Fruit fly (Drosophila melanogaster): Measurements from ENCODE around the gene Ilp4.
A peak's percentile ranks its signal among the peaks of the same experiment; 100 is the strongest.

The Ilp4 gene

DNA sequence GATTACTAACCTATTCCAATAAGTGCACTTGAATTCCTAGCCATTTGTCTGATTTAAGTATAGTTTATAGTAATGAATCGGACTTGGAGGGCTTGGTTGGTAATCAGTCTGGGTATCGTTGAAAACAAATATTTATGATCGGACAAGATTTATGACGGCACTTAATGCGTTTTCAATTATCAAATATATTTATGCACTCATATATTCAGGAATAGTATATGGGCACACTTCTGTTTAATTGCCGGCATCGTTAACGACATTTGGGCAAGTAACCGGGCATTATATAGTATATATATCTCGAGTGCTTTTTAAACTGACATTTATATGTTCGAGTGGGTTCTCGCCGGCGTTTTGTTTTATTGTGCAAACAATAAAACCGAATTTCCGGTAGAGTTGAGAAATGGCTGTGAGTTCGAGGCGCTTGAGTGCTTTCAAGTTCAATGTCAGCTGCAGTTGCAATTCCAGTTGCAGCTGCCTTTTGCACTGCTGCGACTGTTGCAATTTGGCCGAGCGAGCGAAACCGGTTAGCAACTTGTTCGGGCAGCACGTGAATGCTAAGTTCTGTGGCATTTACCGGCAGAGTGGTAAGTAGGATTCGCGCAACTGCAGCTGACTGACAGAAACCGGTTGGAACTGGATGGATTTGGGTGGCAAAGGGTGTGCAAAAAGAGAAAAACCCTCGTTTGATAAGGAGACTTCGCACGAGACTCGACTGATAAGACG lies 36.3 kb downstream of the Ilp4 start:
- TF ChIP-seq CG32121 (GFP tag; IDR thresholded peaks at IDR 0.05) (no peak), EcR (GFP tag; optimal IDR thresholded peaks at IDR 0.05) (peak; percentile 88), CG34367 (tag; optimal IDR thresholded peaks at IDR 0.05) (no peak), CG4496 (GFP tag; IDR thresholded peaks at IDR 0.05) (peak; percentile 46; the same call in 2 of the 3 replicates)

DNA sequence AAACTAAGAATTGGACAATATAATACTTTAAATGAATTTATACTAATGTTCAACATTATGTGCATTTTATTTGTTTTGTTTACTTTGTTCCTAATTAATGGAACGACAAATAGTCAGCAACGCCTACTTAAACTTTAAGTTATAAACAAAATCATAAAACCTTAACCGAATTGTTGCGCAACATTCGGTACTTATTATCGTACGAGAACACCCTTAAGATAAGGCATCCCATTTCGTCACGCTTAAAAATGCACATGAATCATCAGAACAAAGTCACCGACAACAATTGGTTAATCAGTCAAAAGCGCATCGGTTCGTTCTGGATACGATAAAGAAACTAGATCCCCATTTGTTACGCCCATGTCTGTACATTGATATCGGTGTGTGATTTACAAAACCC lies 37.7 kb downstream of the Ilp4 start:
- TF ChIP-seq rn (GFP tag; IDR thresholded peaks at IDR 0.05) (no peak), CG9948 (tag; optimal IDR thresholded peaks at IDR 0.05) (no peak), fd96Ca (GFP tag; IDR thresholded peaks at IDR 0.05) (no peak), EcR (GFP tag; optimal IDR thresholded peaks at IDR 0.05) (no peak), CG13204 (GFP tag; optimal IDR thresholded peaks at IDR 0.05) (no peak), Ets98B (GFP tag; IDR thresholded peaks at IDR 0.05) (no peak), CG14655 (GFP tag; optimal IDR thresholded peaks at IDR 0.05) (no peak), CG8159 (tag; optimal IDR thresholded peaks at IDR 0.05) (no peak), CG10348 (GFP tag; IDR thresholded peaks at IDR 0.05) (no peak), CG15710 (tag; optimal IDR thresholded peaks at IDR 0.05) (no peak), CG12605 (GFP tag; IDR thresholded peaks at IDR 0.05) (no peak), Snoo (tag; optimal IDR thresholded peaks at IDR 0.05) (no peak), CG17806 (tag; optimal IDR thresholded peaks at IDR 0.05) (no peak)

DNA sequence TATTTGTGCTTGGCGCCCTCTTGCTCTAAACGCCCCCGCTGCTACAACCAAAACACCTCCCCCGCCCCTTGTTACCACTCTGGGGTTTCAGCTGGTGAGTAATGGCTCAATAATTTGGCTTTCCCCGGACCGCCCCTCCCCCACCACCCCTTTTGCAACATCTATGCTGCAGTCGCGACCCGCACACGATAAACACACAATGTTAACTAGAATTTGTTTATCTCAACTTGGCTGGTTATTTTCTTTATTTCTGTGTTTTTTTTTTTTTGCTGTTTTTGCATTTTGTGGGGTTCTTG lies 38.4 kb downstream of the Ilp4 start:
- TF ChIP-seq fd96Ca (GFP tag; IDR thresholded peaks at IDR 0.05) (no peak), CG32121 (GFP tag; IDR thresholded peaks at IDR 0.05) (no peak), CG12605 (GFP tag; IDR thresholded peaks at IDR 0.05) (no peak), Pif1A (GFP tag; optimal IDR thresholded peaks at IDR 0.05) (no peak), Ets98B (GFP tag; IDR thresholded peaks at IDR 0.05) (no peak), CG17806 (tag; optimal IDR thresholded peaks at IDR 0.05) (no peak), Snoo (tag; optimal IDR thresholded peaks at IDR 0.05) (no peak), EcR (GFP tag; optimal IDR thresholded peaks at IDR 0.05) (no peak), CG34367 (tag; optimal IDR thresholded peaks at IDR 0.05) (no peak)

DNA sequence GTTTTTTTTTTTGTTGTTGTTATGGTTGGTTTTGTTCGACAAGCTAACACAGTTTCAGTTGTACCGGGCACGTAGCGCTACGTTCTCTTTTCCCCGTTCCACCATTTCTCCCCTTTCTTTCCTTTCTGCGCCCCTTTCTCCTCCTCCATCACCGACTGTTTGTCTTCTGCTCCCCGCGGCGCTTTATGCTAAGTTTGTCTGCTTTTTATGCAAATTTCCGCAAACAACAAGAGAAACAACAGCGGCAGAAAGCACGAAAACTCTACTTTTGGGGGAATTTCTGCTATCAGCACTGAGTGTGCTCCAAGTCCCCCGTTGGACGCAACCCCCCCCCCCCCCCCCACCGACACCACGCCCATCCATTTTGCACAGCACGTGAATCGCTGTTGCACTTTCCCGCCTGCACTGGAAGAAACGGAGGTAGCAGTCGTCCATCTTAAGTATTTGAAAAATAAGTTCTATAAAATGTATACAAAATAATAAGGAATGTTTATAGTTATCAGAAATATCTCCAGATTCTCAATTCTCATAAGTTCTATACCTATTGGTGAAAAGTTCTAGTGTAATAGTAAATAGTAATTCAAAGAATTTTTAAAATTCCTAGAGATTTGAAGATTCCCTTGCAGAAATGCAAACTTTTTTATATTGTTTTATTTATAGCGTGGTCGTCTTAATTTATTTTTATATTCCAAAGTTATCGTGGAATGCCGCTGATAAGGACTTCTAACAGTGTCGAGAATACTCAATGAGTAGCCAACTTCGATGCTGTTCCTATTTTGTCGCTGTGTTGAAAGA lies 39.0 kb downstream of the Ilp4 start:
- TF ChIP-seq Pif1A (GFP tag; optimal IDR thresholded peaks at IDR 0.05): peak; percentile 23
- no peak for TF ChIP-seq CG32121 (GFP tag; IDR thresholded peaks at IDR 0.05)
- 0 out of 2 replicates have a peak, but pooled peaks have one; percentile 16 for TF ChIP-seq CG12605 (GFP tag; IDR thresholded peaks at IDR 0.05)
- peak; percentile 23; the same call in 1 of the 3 replicates for TF ChIP-seq fd96Ca (GFP tag; IDR thresholded peaks at IDR 0.05)
- peak; percentile 80 for TF ChIP-seq CG14655 (GFP tag; optimal IDR thresholded peaks at IDR 0.05)
- TF ChIP-seq Ets98B (GFP tag; IDR thresholded peaks at IDR 0.05): no peak
- TF ChIP-seq CG8301 (tag; optimal IDR thresholded peaks at IDR 0.05): peak; percentile 62
- peak; percentile 13 for TF ChIP-seq Snoo (tag; optimal IDR thresholded peaks at IDR 0.05)
- no peak for TF ChIP-seq CG13204 (GFP tag; optimal IDR thresholded peaks at IDR 0.05)
- no peak for TF ChIP-seq rn (GFP tag; IDR thresholded peaks at IDR 0.05)
- no peak for TF ChIP-seq D1 (tag; optimal IDR thresholded peaks at IDR 0.05)
- TF ChIP-seq CG10348 (GFP tag; IDR thresholded peaks at IDR 0.05): no peak
- TF ChIP-seq CG9948 (tag; optimal IDR thresholded peaks at IDR 0.05): peak; percentile 30
- TF ChIP-seq CG8159 (tag; optimal IDR thresholded peaks at IDR 0.05): peak; percentile 48
- TF ChIP-seq CG4496 (GFP tag; IDR thresholded peaks at IDR 0.05): peak; percentile 53; the same call in 2 of the 3 replicates
- TF ChIP-seq Pif1B (GFP tag; optimal IDR thresholded peaks at IDR 0.05): peak; percentile 24
- no peak for TF ChIP-seq gl (tag; optimal IDR thresholded peaks at IDR 0.05)
- TF ChIP-seq CG15710 (tag; optimal IDR thresholded peaks at IDR 0.05): peak; percentile 25
- no peak for TF ChIP-seq CG34367 (tag; optimal IDR thresholded peaks at IDR 0.05)
- TF ChIP-seq EcR (GFP tag; optimal IDR thresholded peaks at IDR 0.05): no peak
- TF ChIP-seq CG17806 (tag; optimal IDR thresholded peaks at IDR 0.05): peak; percentile 50

DNA sequence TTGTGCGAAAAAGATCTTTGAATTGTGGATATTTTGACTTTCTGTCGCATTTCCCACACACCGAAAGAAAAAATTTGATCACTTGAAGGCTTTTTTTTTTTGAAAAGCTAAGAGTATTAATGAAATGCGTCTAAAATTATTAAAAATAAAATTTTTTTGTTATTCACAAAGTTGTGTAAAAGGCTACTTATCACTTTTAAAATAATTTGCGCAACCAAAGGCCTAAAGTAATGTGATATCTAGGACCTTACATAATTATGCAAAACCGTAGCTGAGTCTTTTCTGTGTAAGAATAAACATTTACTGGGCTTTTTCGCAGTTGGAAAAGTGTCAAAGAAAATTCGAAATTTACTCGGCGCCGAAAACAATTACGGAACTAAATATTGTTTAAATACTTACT lies 39.8 kb downstream of the Ilp4 start:
- no peak for TF ChIP-seq gl (tag; optimal IDR thresholded peaks at IDR 0.05)
- TF ChIP-seq CG4496 (GFP tag; IDR thresholded peaks at IDR 0.05): no peak
- no peak for TF ChIP-seq Snoo (tag; optimal IDR thresholded peaks at IDR 0.05)
- TF ChIP-seq EcR (GFP tag; optimal IDR thresholded peaks at IDR 0.05): no peak
- peak; percentile 53 for TF ChIP-seq CG14655 (GFP tag; optimal IDR thresholded peaks at IDR 0.05)
- peak; percentile 7 for TF ChIP-seq CG8159 (tag; optimal IDR thresholded peaks at IDR 0.05)
- TF ChIP-seq rn (GFP tag; IDR thresholded peaks at IDR 0.05): no peak
- no peak for TF ChIP-seq CG13204 (GFP tag; optimal IDR thresholded peaks at IDR 0.05)
- no peak for TF ChIP-seq CG10348 (GFP tag; IDR thresholded peaks at IDR 0.05)
- TF ChIP-seq CG12605 (GFP tag; IDR thresholded peaks at IDR 0.05): peak; percentile 7; the same call in 1 of the 2 replicates
- peak; percentile 24 for TF ChIP-seq CG17806 (tag; optimal IDR thresholded peaks at IDR 0.05)
- peak; percentile 11 for TF ChIP-seq CG9948 (tag; optimal IDR thresholded peaks at IDR 0.05)

DNA sequence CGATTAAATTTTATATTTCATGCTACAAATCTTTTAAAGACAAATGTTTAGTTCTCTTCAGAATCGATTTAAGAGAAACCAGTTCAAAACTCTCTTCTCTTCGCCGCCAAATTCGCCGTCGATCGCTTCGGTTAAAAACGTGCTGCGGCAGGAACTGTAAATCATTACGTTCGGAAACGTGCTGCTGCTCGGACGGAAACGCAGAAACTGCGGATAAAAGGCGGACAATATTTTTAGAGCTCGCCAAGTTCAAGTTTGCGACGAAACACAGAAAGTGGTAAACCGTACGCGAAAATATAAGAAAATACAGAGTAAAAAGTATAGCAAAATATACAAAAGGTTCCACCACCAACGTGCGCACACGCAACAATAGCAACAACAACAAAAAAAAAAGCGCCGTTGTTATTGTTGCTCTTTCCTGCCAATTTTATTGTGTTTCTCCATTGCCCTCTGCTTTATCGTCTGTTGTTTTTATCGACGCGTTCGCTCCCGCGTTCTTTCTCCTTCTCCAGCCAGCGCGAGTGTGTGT lies 40.6 kb downstream of the Ilp4 start, which contains the start of gene Ae2:
Gene Ae2, plus strand, starts transcription at position 156 of the 529 bp plus-strand sequence.
- TF ChIP-seq EcR (GFP tag; optimal IDR thresholded peaks at IDR 0.05): peak; percentile 58
- TF ChIP-seq D1 (tag; optimal IDR thresholded peaks at IDR 0.05): no peak
- no peak for TF ChIP-seq rn (GFP tag; IDR thresholded peaks at IDR 0.05)
- no peak for TF ChIP-seq Pif1B (GFP tag; optimal IDR thresholded peaks at IDR 0.05)
- no peak for TF ChIP-seq CG14655 (GFP tag; optimal IDR thresholded peaks at IDR 0.05)
- TF ChIP-seq CG12605 (GFP tag; IDR thresholded peaks at IDR 0.05): 0 out of 2 replicates have a peak, but pooled peaks have one; percentile 11
- no peak for TF ChIP-seq CG32121 (GFP tag; IDR thresholded peaks at IDR 0.05)
- TF ChIP-seq CG8159 (tag; optimal IDR thresholded peaks at IDR 0.05): no peak
- TF ChIP-seq CG10348 (GFP tag; IDR thresholded peaks at IDR 0.05): no peak
- no peak for TF ChIP-seq CG13204 (GFP tag; optimal IDR thresholded peaks at IDR 0.05)
- peak; percentile 45; the same call in 2 of the 3 replicates for TF ChIP-seq CG4496 (GFP tag; IDR thresholded peaks at IDR 0.05)
- TF ChIP-seq CG9948 (tag; optimal IDR thresholded peaks at IDR 0.05): no peak

Measured in whole organism, pupa.